Fruit fly (Drosophila melanogaster): ENCODE data around the gene Cpr64Ac.

Gene Cpr64Ac

dm6 chr3L:4169957-4170651 lies 42.6 kb downstream of the Cpr64Ac start, which contains the start of gene Ero1L (continued):
- no peak for TF ChIP-seq Neu2 (GFP tag; optimal IDR thresholded peaks at IDR 0.05; ENCODE audit: borderline replicate concordance)
- TF ChIP-seq trem (tag; optimal IDR thresholded peaks at IDR 0.05) = peak; percentile 66
- no peak for TF ChIP-seq H2.0 (GFP tag; IDR thresholded peaks at IDR 0.05)
- TF ChIP-seq nerfin-2 (GFP tag; IDR thresholded peaks at IDR 0.05; ENCODE audit: partially characterized antibody) = peak; percentile 48; the same call in 1 of the 2 replicates
- TF ChIP-seq Scr (GFP tag; IDR thresholded peaks at IDR 0.05; ENCODE audit: partially characterized antibody) = no peak
- peak; percentile 33 for TF ChIP-seq CG1603 (tag; optimal IDR thresholded peaks at IDR 0.05)
- TF ChIP-seq Vsx1 (GFP tag; optimal IDR thresholded peaks at IDR 0.05) = no peak
- TF ChIP-seq ATbp (GFP tag; optimal IDR thresholded peaks at IDR 0.05) = no peak
- no peak for TF ChIP-seq slbo (GFP tag; IDR thresholded peaks at IDR 0.05)
- TF ChIP-seq Stat92E (GFP tag; optimal IDR thresholded peaks at IDR 0.05) = peak in 1 of 3 experiments; percentile 24
- no peak for TF ChIP-seq Jarid2 (GFP tag; optimal IDR thresholded peaks at IDR 0.05)
- TF ChIP-seq CG2889 (GFP tag; IDR thresholded peaks at IDR 0.05) = no peak
- TF ChIP-seq CG12659 (GFP tag; optimal IDR thresholded peaks at IDR 0.05) = peak; percentile 67
- no peak for TF ChIP-seq pum (GFP tag; optimal IDR thresholded peaks at IDR 0.05)
- no peak for TF ChIP-seq CG14050 (GFP tag; IDR thresholded peaks at IDR 0.05)
- no peak for TF ChIP-seq chn (GFP tag; optimal IDR thresholded peaks at IDR 0.05)
- no peak for TF ChIP-seq bcd (GFP tag; optimal IDR thresholded peaks at IDR 0.05)
- TF ChIP-seq CG12299 (tag; optimal IDR thresholded peaks at IDR 0.05) = no peak
- TF ChIP-seq CG15073 (GFP tag; optimal IDR thresholded peaks at IDR 0.05) = no peak
- TF ChIP-seq usp (GFP tag; optimal IDR thresholded peaks at IDR 0.05) = no peak
- 0 out of 2 replicates have a peak, but pooled peaks have one; percentile 31 for TF ChIP-seq CG14441 (GFP tag; IDR thresholded peaks at IDR 0.05)
- TF ChIP-seq Hr3 (GFP tag; optimal IDR thresholded peaks at IDR 0.05) = no peak
- no peak for TF ChIP-seq cg (GFP tag; optimal IDR thresholded peaks at IDR 0.05)
- 0 out of 2 replicates have a peak, but pooled peaks have one; percentile 6 for TF ChIP-seq chm (GFP tag; IDR thresholded peaks at IDR 0.05)
- no peak for TF ChIP-seq nau (GFP tag; optimal IDR thresholded peaks at IDR 0.05)
- no peak for TF ChIP-seq aop (GFP tag; IDR thresholded peaks at IDR 0.05)
- TF ChIP-seq Rfx (GFP tag; IDR thresholded peaks at IDR 0.05) = peak; percentile 38
- no peak for TF ChIP-seq CG16813 (GFP tag; IDR thresholded peaks at IDR 0.05; ENCODE audit: partially characterized antibody)
- no peak for TF ChIP-seq Antp (GFP tag; optimal IDR thresholded peaks at IDR 0.05)
- no peak for TF ChIP-seq pros (GFP tag; optimal IDR thresholded peaks at IDR 0.05)
- no peak for TF ChIP-seq fu2 (GFP tag; optimal IDR thresholded peaks at IDR 0.05)
- no peak for TF ChIP-seq CG4328 (GFP tag; optimal IDR thresholded peaks at IDR 0.05)
- TF ChIP-seq rib (GFP tag; IDR thresholded peaks at IDR 0.05) = peak; percentile 52; the same call in 1 of the 2 replicates
- TF ChIP-seq CG3407 (GFP tag; optimal IDR thresholded peaks at IDR 0.05) = no peak
- TF ChIP-seq Hmx (GFP tag; optimal IDR thresholded peaks at IDR 0.05) = no peak
- TF ChIP-seq caup (GFP tag; optimal IDR thresholded peaks at IDR 0.05; ENCODE audit: severe bottlenecking) = no peak
- TF ChIP-seq NC2β (GFP tag; optimal IDR thresholded peaks at IDR 0.05) = no peak
- TF ChIP-seq al (GFP tag; IDR thresholded peaks at IDR 0.05) = no peak
- no peak for TF ChIP-seq CG11723 (GFP tag; optimal IDR thresholded peaks at IDR 0.05)
- TF ChIP-seq disco-r (GFP tag; optimal IDR thresholded peaks at IDR 0.05) = no peak
- peak; percentile 53 for TF ChIP-seq nmo (GFP tag; optimal IDR thresholded peaks at IDR 0.05)
- no peak for TF ChIP-seq Ravus (GFP tag; IDR thresholded peaks at IDR 0.05)
- peak; percentile 42 for TF ChIP-seq D19A (tag; optimal IDR thresholded peaks at IDR 0.05)
- no peak for TF ChIP-seq CG31224 (GFP tag; IDR thresholded peaks at IDR 0.05)
- no peak for TF ChIP-seq gro (GFP tag; optimal IDR thresholded peaks at IDR 0.05)
- TF ChIP-seq stwl (tag; optimal IDR thresholded peaks at IDR 0.05) = peak; percentile 65
- no peak for TF ChIP-seq CG30431 (GFP tag; optimal IDR thresholded peaks at IDR 0.05)
- no peak for TF ChIP-seq CG12219 (GFP tag; optimal IDR thresholded peaks at IDR 0.05)
- no peak for TF ChIP-seq CG12769 (tag; optimal IDR thresholded peaks at IDR 0.05)

Data from whole organism, embryonic.